Worm (Caenorhabditis elegans) whole organism, L1 larva: ENCODE data around the gene B0361.9.

Experiments used
- alr-1 ChIP-seq: fragments of 200-800 bp; sonication (Bioruptor generic); optimal IDR thresholded peaks from 2 replicates; lab custom pipeline; 2018; ENCODE audit warnings: borderline replicate concordance, mild to moderate bottlenecking, missing genetic modification characterization, missing compliant biosample characterization
- aly-2 ChIP-seq: fragments of 150-350 bp; optimal IDR thresholded peaks from 2 replicates; lab custom pipeline; 2014; ENCODE audit warnings: missing biosample characterization, missing genetic modification characterization
- ama-1 ChIP-seq: fragments of 150-350 bp; optimal IDR thresholded peaks from 2 replicates; lab custom pipeline; 2014
- dsc-1 ChIP-seq: sonication (generic microtip); optimal IDR thresholded peaks from 2 replicates; lab custom pipeline; 2016; ENCODE audit warnings: mild to moderate bottlenecking, missing genetic modification characterization, missing compliant biosample characterization
- elt-2 ChIP-seq: sonication (generic microtip); optimal IDR thresholded peaks from 2 replicates; lab custom pipeline; 2016; ENCODE audit warnings: missing genetic modification characterization, mild to moderate bottlenecking, inconsistent platforms, missing compliant biosample characterization, missing genetic modification reagents
- elt-3 ChIP-seq, 6 experiments: fragments of 150-350 bp in 1 of 6; sonication (generic microtip); optimal IDR thresholded peaks; 2 replicates each; lab custom pipeline; 2017 to 2018; ENCODE audit warnings: missing biosample characterization in 6 of 6, missing genetic modification characterization in 6 of 6, inconsistent platforms in 1 of 6
- lin-35 ChIP-seq, 2 experiments: fragments of 150-350 bp; optimal IDR thresholded peaks; 2 replicates each; lab custom pipeline; 2014; ENCODE audit warnings: missing biosample characterization in 2 of 2, missing genetic modification characterization in 2 of 2, missing genetic modification reagents in 2 of 2
- mab-9 ChIP-seq: fragments of 200-800 bp; sonication (Bioruptor generic); IDR thresholded peaks from 2 replicates; pipeline ENCODE4 v1.3.6; 2022; ENCODE audit warnings: missing genetic modification reagents, missing genetic modification characterization, missing compliant biosample characterization
- mdl-1 ChIP-seq, 2 experiments: fragments of 150-350 bp; optimal IDR thresholded peaks; 2 replicates each; lab custom pipeline; 2014 to 2017; ENCODE audit warnings: missing biosample characterization in 2 of 2, missing genetic modification characterization in 2 of 2, inconsistent platforms in 1 of 2
- nhr-19 ChIP-seq: fragments of 200-800 bp; sonication (Bioruptor generic); conservative IDR thresholded peaks from 2 replicates; pipeline ENCODE4 v1.3.6; 2022; ENCODE audit warnings: missing genetic modification characterization, missing compliant biosample characterization
- unc-62 ChIP-seq: fragments of 150-350 bp; optimal IDR thresholded peaks from 2 replicates; lab custom pipeline; 2014; ENCODE audit warnings: missing biosample characterization, missing genetic modification reagents, missing genetic modification characterization
- xbp-1 ChIP-seq: sonication (generic microtip); optimal IDR thresholded peaks from 2 replicates; lab custom pipeline; 2016; ENCODE audit warnings: missing genetic modification characterization, missing compliant biosample characterization
- zag-1 ChIP-seq: fragments of 150-350 bp; optimal IDR thresholded peaks from 2 replicates; lab custom pipeline; 2014; ENCODE audit warnings: missing biosample characterization, missing genetic modification characterization

- TF ChIP-seq zag-1 (tag; lab: Kevin White, UChicago) (no peak), aly-2 (no peak), mdl-1 (tag; optimal IDR thresholded peaks at IDR 0.05; lab: Kevin White, UChicago) (no peak), elt-3 (tag; optimal IDR thresholded peaks at IDR 0.05; lab: Kevin White, UChicago) (no peak), ama-1 (lab: Kevin White, UChicago) (no peak), alr-1 (no peak), xbp-1 (tag; lab: Kevin White, UChicago) (no peak), unc-62 (no peak), mab-9 (GFP tag; lab: Robert Waterston, UW) (no peak), elt-2 (tag; lab: Kevin White, UChicago) (no peak), dsc-1 (tag; lab: Kevin White, UChicago) (peak; percentile 12), lin-35 (GFP tag; optimal IDR thresholded peaks at IDR 0.05; lab: Kevin White, UChicago) (no peak), nhr-19 (no peak)
Measured at ce11 chrIII:7291216-7291615, 8.2 kb downstream of the B0361.9 start.
